Worm (Caenorhabditis elegans): ENCODE data around the gene srlf-7.

Gene srlf-7

DNA sequence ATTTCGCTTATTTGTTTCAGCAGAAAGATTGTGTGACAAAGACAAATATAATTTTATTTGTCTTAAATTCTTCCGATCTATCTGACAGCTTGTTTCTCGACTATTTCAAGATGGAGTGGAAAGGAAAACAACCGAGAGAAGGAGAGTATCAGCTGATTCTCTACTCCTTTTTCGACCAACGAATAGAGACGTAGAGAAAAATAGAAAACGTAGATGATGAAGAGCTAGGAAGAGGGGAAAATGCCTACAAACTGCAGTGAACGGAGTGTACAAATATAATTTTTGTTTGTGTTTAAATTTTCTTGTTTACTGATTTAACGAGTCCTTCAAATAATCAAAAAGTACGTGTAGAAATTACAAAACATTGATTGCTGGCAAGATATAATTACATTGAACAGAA lies 41.4 kb upstream of the srlf-7 start:
- peak; percentile 50; the same call in 1 of the 2 replicates for TF ChIP-seq hmg-1.2 (GFP tag; IDR thresholded peaks at IDR 0.05)
- no peak for TF ChIP-seq unc-62 (GFP tag; optimal IDR thresholded peaks at IDR 0.05)
- TF ChIP-seq nhr-90 (tag; optimal IDR thresholded peaks at IDR 0.05): no peak
- no peak for TF ChIP-seq attf-3 (GFP tag; conservative IDR thresholded peaks at IDR 0.05)
- no peak for TF ChIP-seq F57C9.4 (tag; optimal IDR thresholded peaks at IDR 0.05)
- no peak for TF ChIP-seq ceh-58 (GFP tag; IDR thresholded peaks at IDR 0.05)
- no peak for TF ChIP-seq him-1 (tag; optimal IDR thresholded peaks at IDR 0.05)
- peak; percentile 68 for TF ChIP-seq pha-4 (tag; optimal IDR thresholded peaks at IDR 0.05)
- TF ChIP-seq gei-17 (GFP tag; optimal IDR thresholded peaks at IDR 0.05): no peak
- no peak for TF ChIP-seq lir-1 (GFP tag; conservative IDR thresholded peaks at IDR 0.05)
- TF ChIP-seq ZK185.1 (tag; optimal IDR thresholded peaks at IDR 0.05; ENCODE audit: poor library complexity, severe bottlenecking): peak; percentile 2
- TF ChIP-seq tlf-1 (GFP tag; optimal IDR thresholded peaks at IDR 0.05): no peak
- TF ChIP-seq snpc-1.1 (tag; optimal IDR thresholded peaks at IDR 0.05; ENCODE audit: insufficient read depth): no peak
- TF ChIP-seq hmg-20 (GFP tag; IDR thresholded peaks at IDR 0.05): no peak
- TF ChIP-seq nhr-80 (tag; optimal IDR thresholded peaks at IDR 0.05): peak; percentile 24
- no peak for TF ChIP-seq K12H6.12 (tag; optimal IDR thresholded peaks at IDR 0.05)
- TF ChIP-seq cebp-1 (GFP tag; IDR thresholded peaks at IDR 0.05): no peak
- peak; percentile 26 for TF ChIP-seq cebp-1 (tag; optimal IDR thresholded peaks at IDR 0.05)
- no peak for TF ChIP-seq sdz-38 (tag; optimal IDR thresholded peaks at IDR 0.05)
- no peak for TF ChIP-seq ztf-3 (GFP tag; optimal IDR thresholded peaks at IDR 0.05)

DNA sequence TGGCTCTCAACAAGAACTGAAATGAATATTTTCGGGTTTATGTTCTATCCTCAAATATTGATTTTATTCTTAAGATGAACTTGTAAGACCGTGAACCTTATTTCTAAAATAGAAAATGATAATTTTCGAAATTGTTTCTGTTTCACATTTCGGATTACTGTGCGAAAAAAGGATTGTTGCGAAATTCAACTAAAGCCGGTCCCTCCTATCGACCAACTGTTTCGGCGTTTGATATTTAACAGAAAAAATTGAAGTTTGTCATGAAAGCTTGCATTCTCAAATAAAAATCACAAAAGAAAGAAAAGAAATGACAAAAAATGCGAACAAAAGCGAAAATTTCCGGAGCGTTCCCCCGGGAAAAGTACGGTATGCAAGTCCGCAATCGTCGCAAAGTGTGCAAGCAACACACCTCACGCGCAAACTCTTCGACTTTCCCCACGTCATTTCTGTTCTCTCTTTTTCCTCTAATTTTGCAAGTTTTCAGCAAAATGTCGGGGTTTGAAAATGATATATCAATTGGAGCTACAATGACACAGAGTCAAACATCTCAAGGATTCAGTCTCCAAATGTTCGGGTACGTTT lies 40.0 kb upstream of the srlf-7 start, which contains the start of gene C34D4.4:
TSS of gene C34D4.4 (plus strand) at position 342 of the 582 bp plus-strand sequence.
- TF ChIP-seq rec-8 (tag; optimal IDR thresholded peaks at IDR 0.05): no peak
- peak; percentile 27 for TF ChIP-seq lin-54 (GFP tag; optimal IDR thresholded peaks at IDR 0.05)
- peak; percentile 73 for TF ChIP-seq lsl-1 (GFP tag; optimal IDR thresholded peaks at IDR 0.05)
- peak; percentile 36; the same call in 1 of the 2 replicates for TF ChIP-seq F33H1.4 (GFP tag; IDR thresholded peaks at IDR 0.05)
- peak; percentile 93 for TF ChIP-seq aptf-2 (GFP tag; conservative IDR thresholded peaks at IDR 0.05)
- peak; percentile 14; the same call in 1 of the 2 replicates for TF ChIP-seq D2030.7 (GFP tag; IDR thresholded peaks at IDR 0.05)
- no peak for TF ChIP-seq B0261.1 (tag; optimal IDR thresholded peaks at IDR 0.05)
- no peak for TF ChIP-seq nhr-90 (tag; optimal IDR thresholded peaks at IDR 0.05)
- peak; percentile 43; the same call in 1 of the 2 replicates for TF ChIP-seq dox-1 (GFP tag; IDR thresholded peaks at IDR 0.05)
- peak; percentile 43; the same call in 1 of the 2 replicates for TF ChIP-seq madf-6 (GFP tag; IDR thresholded peaks at IDR 0.05)
- peak; percentile 60; the same call in 1 of the 2 replicates for TF ChIP-seq cebp-1 (GFP tag; IDR thresholded peaks at IDR 0.05)
- TF ChIP-seq cebp-1 (tag; optimal IDR thresholded peaks at IDR 0.05): peak; percentile 94
- peak; percentile 54 for TF ChIP-seq K12H6.12 (tag; optimal IDR thresholded peaks at IDR 0.05)
- peak; percentile 21 for TF ChIP-seq dpl-1 (GFP tag; optimal IDR thresholded peaks at IDR 0.05)
- TF ChIP-seq snpc-4 (GFP tag; optimal IDR thresholded peaks at IDR 0.05): no peak
- peak in 2 of 4 experiments; percentile 42 to 54 for TF ChIP-seq snpc-4 (tag; optimal IDR thresholded peaks at IDR 0.05)
- TF ChIP-seq ceh-91 (GFP tag; IDR thresholded peaks at IDR 0.05): peak; percentile 52
- 0 out of 2 replicates have a peak, but pooled peaks have one; percentile 9 for TF ChIP-seq mcd-1 (GFP tag; IDR thresholded peaks at IDR 0.05)
- peak; percentile 14; the same call in 1 of the 2 replicates for TF ChIP-seq hmg-1.2 (GFP tag; IDR thresholded peaks at IDR 0.05)
- no peak for TF ChIP-seq fkh-3 (tag; optimal IDR thresholded peaks at IDR 0.05)
- TF ChIP-seq sdz-38 (tag; optimal IDR thresholded peaks at IDR 0.05): no peak
- TF ChIP-seq ceh-40 (GFP tag; IDR thresholded peaks at IDR 0.05): no peak
- peak; percentile 58 for TF ChIP-seq efl-1 (GFP tag; optimal IDR thresholded peaks at IDR 0.05)
- TF ChIP-seq ceh-58 (GFP tag; IDR thresholded peaks at IDR 0.05): no peak
- 0 out of 2 replicates have a peak, but pooled peaks have one; percentile 55 for TF ChIP-seq hsf-1 (GFP tag; IDR thresholded peaks at IDR 0.05)
- TF ChIP-seq madf-8 (GFP tag; conservative IDR thresholded peaks at IDR 0.05): no peak
- TF ChIP-seq pbrm-1 (GFP tag; IDR thresholded peaks at IDR 0.05): 0 out of 2 replicates have a peak, but pooled peaks have one; percentile 21
- no peak for TF ChIP-seq mxl-1 (tag; optimal IDR thresholded peaks at IDR 0.05)
